Fruit fly (Drosophila melanogaster) whole organism, embryonic: ENCODE data around the gene Pstk.

Experiments
- Awh ChIP-seq: fragments of 200-800 bp; sonication (Bioruptor generic); IDR thresholded peaks from 2 replicates; pipeline ENCODE4, ENCODE4 v1.3.6; 2022; ENCODE audit warnings: missing biosample characterization, missing genetic modification characterization
- CG10366 ChIP-seq: fragments of 200-800 bp; sonication (Bioruptor generic); IDR thresholded peaks from 2 replicates; pipeline ENCODE4 v1.3.6; 2022; ENCODE audit warnings: missing biosample characterization, missing genetic modification characterization
- CG11085 ChIP-seq: fragments of 200-800 bp; sonication (Bioruptor generic); IDR thresholded peaks from 2 replicates; pipeline ENCODE4 v1.3.6; 2022; ENCODE audit warnings: missing biosample characterization, missing genetic modification characterization
- CG14667 ChIP-seq: fragments of 200-800 bp; sonication (Bioruptor generic); IDR thresholded peaks from 2 replicates; pipeline ENCODE4 v1.3.6; 2022; ENCODE audit warnings: missing biosample characterization, missing genetic modification characterization
- CG1529 ChIP-seq: fragments of 200-800 bp; sonication (Bioruptor generic); optimal IDR thresholded peaks from 3 replicates; lab custom pipeline; 2018; ENCODE audit warnings: missing biosample characterization, missing genetic modification characterization
- CG16813 ChIP-seq: fragments of 200-800 bp; sonication (Bioruptor generic); IDR thresholded peaks from 3 replicates; pipeline ENCODE4 v1.3.6; 2022; ENCODE audit warnings: missing biosample characterization, missing genetic modification characterization; ENCODE audit not compliant: partially characterized antibody
- CG16815 ChIP-seq: fragments of 200-800 bp; sonication (Bioruptor generic); optimal IDR thresholded peaks from 3 replicates; lab custom pipeline; 2017; ENCODE audit warnings: missing biosample characterization, mild to moderate bottlenecking, missing genetic modification characterization
- CG17359 ChIP-seq: fragments of 200-800 bp; sonication (Bioruptor generic); optimal IDR thresholded peaks from 3 replicates; lab custom pipeline; 2018; ENCODE audit warnings: missing biosample characterization, mild to moderate bottlenecking, missing genetic modification characterization, moderate library complexity
- CG17568 ChIP-seq: fragments of 200-800 bp; sonication (Bioruptor generic); optimal IDR thresholded peaks from 2 replicates; lab custom pipeline; 2018; ENCODE audit warnings: missing biosample characterization, mild to moderate bottlenecking, missing genetic modification characterization, moderate library complexity
- CG30020 ChIP-seq: fragments of 200-800 bp; optimal IDR thresholded peaks from 2 replicates; lab custom pipeline; 2019; ENCODE audit warnings: missing biosample characterization, mild to moderate bottlenecking, missing genetic modification characterization, moderate library complexity
- CG3065 ChIP-seq: fragments of 200-800 bp; sonication (Bioruptor generic); optimal IDR thresholded peaks from 2 replicates; lab custom pipeline; 2016; ENCODE audit warnings: missing biosample characterization, missing genetic modification characterization
- CG31441 ChIP-seq: fragments of 200-800 bp; sonication (Bioruptor generic); IDR thresholded peaks from 2 replicates; pipeline ENCODE4 v1.3.6; 2022; ENCODE audit warnings: missing biosample characterization, missing genetic modification characterization
- CG3163 ChIP-seq: fragments of 200-800 bp; sonication (Bioruptor generic); optimal IDR thresholded peaks from 3 replicates; lab custom pipeline; 2016; ENCODE audit warnings: missing biosample characterization, missing genetic modification characterization
- CG32532 ChIP-seq: fragments of 200-800 bp; sonication (Bioruptor generic); IDR thresholded peaks from 2 replicates; pipeline ENCODE4 v1.3.6; 2022; ENCODE audit warnings: missing biosample characterization, missing genetic modification characterization
- CG33213 ChIP-seq: fragments of 200-800 bp; sonication (Bioruptor generic); optimal IDR thresholded peaks from 3 replicates; lab custom pipeline; 2016; ENCODE audit warnings: missing biosample characterization, missing genetic modification characterization
- CG3407 ChIP-seq: fragments of 200-800 bp; sonication (Bioruptor generic); optimal IDR thresholded peaks from 2 replicates; lab custom pipeline; 2018; ENCODE audit warnings: missing biosample characterization, mild to moderate bottlenecking, missing genetic modification characterization
- CG34376 ChIP-seq: fragments of 200-800 bp; sonication (Bioruptor generic); optimal IDR thresholded peaks from 2 replicates; lab custom pipeline; 2018; ENCODE audit warnings: missing biosample characterization, mild to moderate bottlenecking, missing genetic modification characterization
- CG3726 ChIP-seq: fragments of 200-800 bp; sonication (Bioruptor generic); IDR thresholded peaks from 3 replicates; pipeline ENCODE4, ENCODE4 v1.3.6; 2022; ENCODE audit warnings: missing biosample characterization, missing genetic modification characterization
- CG3838 ChIP-seq: fragments of 200-800 bp; sonication (Bioruptor generic); optimal IDR thresholded peaks from 3 replicates; lab custom pipeline; 2016; ENCODE audit warnings: missing biosample characterization, missing genetic modification characterization
- CG43689 ChIP-seq: fragments of 200-800 bp; sonication (Bioruptor generic); IDR thresholded peaks from 2 replicates; pipeline ENCODE4 v1.3.6; 2022; ENCODE audit warnings: missing biosample characterization, missing genetic modification characterization
- CG4854 ChIP-seq: fragments of 200-800 bp; sonication (Bioruptor generic); optimal IDR thresholded peaks from 2 replicates; lab custom pipeline; 2016; ENCODE audit warnings: missing biosample characterization, missing genetic modification characterization, inconsistent platforms
- CG6765 ChIP-seq: fragments of 200-800 bp; sonication (Bioruptor generic); optimal IDR thresholded peaks from 3 replicates; lab custom pipeline; 2017; ENCODE audit warnings: missing biosample characterization, mild to moderate bottlenecking, missing genetic modification characterization
- CG7357 ChIP-seq: fragments of 200-800 bp; sonication (Bioruptor generic); IDR thresholded peaks from 3 replicates; pipeline ENCODE4 v1.3.6; 2022; ENCODE audit warnings: missing biosample characterization, missing genetic modification characterization
- CG7928 ChIP-seq: fragments of 200-800 bp; sonication (Bioruptor generic); optimal IDR thresholded peaks from 2 replicates; lab custom pipeline; 2017; ENCODE audit warnings: missing biosample characterization, mild to moderate bottlenecking, missing genetic modification characterization
- CG8281 ChIP-seq: fragments of 200-800 bp; sonication (Bioruptor generic); optimal IDR thresholded peaks from 2 replicates; lab custom pipeline; 2018; ENCODE audit warnings: missing biosample characterization, mild to moderate bottlenecking, missing genetic modification characterization, moderate library complexity
- CG8359 ChIP-seq: fragments of 200-800 bp; sonication (Bioruptor generic); optimal IDR thresholded peaks from 2 replicates; lab custom pipeline; 2017; ENCODE audit warnings: missing biosample characterization, mild to moderate bottlenecking, missing genetic modification characterization, borderline replicate concordance
- CG8765 ChIP-seq: fragments of 200-800 bp; sonication (Bioruptor generic); IDR thresholded peaks from 2 replicates; pipeline ENCODE4 v1.3.6; 2022; ENCODE audit warnings: missing biosample characterization, missing genetic modification characterization
- CoRest ChIP-seq: fragments of 200-800 bp; sonication (Bioruptor generic); optimal IDR thresholded peaks from 3 replicates; lab custom pipeline; 2018; ENCODE audit warnings: missing biosample characterization, mild to moderate bottlenecking, missing genetic modification characterization, moderate library complexity
- Dad ChIP-seq: fragments of 200-800 bp; sonication (Bioruptor generic); optimal IDR thresholded peaks from 3 replicates; lab custom pipeline; 2016; ENCODE audit warnings: missing biosample characterization, missing genetic modification characterization
- Eip74EF ChIP-seq, 2 experiments: fragments of 200-800 bp in 1 of 2; fragments of >200 bp in 1 of 2; sonication (Bioruptor generic) in 1 of 2; optimal IDR thresholded peaks; 2 replicates each; lab custom pipeline; 2017 to 2019; ENCODE audit warnings: missing biosample characterization in 2 of 2, missing genetic modification characterization in 2 of 2, mild to moderate bottlenecking in 1 of 2, moderate library complexity in 1 of 2
- Hand ChIP-seq: fragments of 200-800 bp; sonication (Bioruptor generic); optimal IDR thresholded peaks from 2 replicates; lab custom pipeline; 2017; ENCODE audit warnings: mild to moderate bottlenecking, missing biosample characterization, missing genetic modification reagents, missing genetic modification characterization
- Hr39 ChIP-seq: fragments of >200 bp; optimal IDR thresholded peaks from 2 replicates; lab custom pipeline; 2017
- Mrtf ChIP-seq: fragments of 200-800 bp; sonication (Bioruptor generic); IDR thresholded peaks from 3 replicates; pipeline ENCODE4 v1.3.6; 2022; ENCODE audit warnings: missing biosample characterization, missing genetic modification characterization
- Myb ChIP-seq: fragments of 200-800 bp; sonication (Bioruptor generic); optimal IDR thresholded peaks from 2 replicates; lab custom pipeline; 2016; ENCODE audit warnings: missing biosample characterization, missing genetic modification characterization
- NC2α ChIP-seq: fragments of 200-800 bp; sonication (Bioruptor generic); optimal IDR thresholded peaks from 2 replicates; lab custom pipeline; 2016; ENCODE audit warnings: missing biosample characterization, missing genetic modification characterization
- Ravus ChIP-seq: fragments of 200-800 bp; sonication (Bioruptor generic); IDR thresholded peaks from 2 replicates; pipeline ENCODE4 v1.3.6; 2022; ENCODE audit warnings: missing biosample characterization, missing genetic modification characterization
- amos ChIP-seq: fragments of 200-800 bp; sonication (Bioruptor generic); IDR thresholded peaks from 2 replicates; pipeline ENCODE4 v1.3.6; 2022; ENCODE audit warnings: missing biosample characterization, missing genetic modification characterization; ENCODE audit not compliant: partially characterized antibody
- bigmax ChIP-seq: fragments of 200-800 bp; sonication (Bioruptor generic); optimal IDR thresholded peaks from 2 replicates; lab custom pipeline; 2018; ENCODE audit warnings: missing biosample characterization, mild to moderate bottlenecking, missing genetic modification characterization
- cas ChIP-seq: fragments of 200-800 bp; sonication (Bioruptor generic); IDR thresholded peaks from 2 replicates; pipeline ENCODE4 v1.3.6; 2022; ENCODE audit warnings: missing biosample characterization, missing genetic modification characterization
- crp ChIP-seq, 2 experiments: fragments of 200-800 bp; sonication (Bioruptor generic); optimal IDR thresholded peaks; 2 replicates in 1 of 2; 3 replicates in 1 of 2; lab custom pipeline; 2017; ENCODE audit warnings: missing biosample characterization in 2 of 2, missing genetic modification characterization in 2 of 2, mild to moderate bottlenecking in 1 of 2, moderate library complexity in 1 of 2
- dimm ChIP-seq: fragments of 200-800 bp; sonication (Bioruptor generic); IDR thresholded peaks from 2 replicates; pipeline ENCODE4 v1.3.6; 2022; ENCODE audit warnings: missing biosample characterization, missing genetic modification characterization
- gcm ChIP-seq: fragments of 200-800 bp; sonication (Bioruptor generic); optimal IDR thresholded peaks from 2 replicates; lab custom pipeline; 2019; ENCODE audit warnings: missing biosample characterization, mild to moderate bottlenecking, missing genetic modification characterization, moderate library complexity
- hth ChIP-seq: fragments of >200 bp; optimal IDR thresholded peaks from 2 replicates; lab custom pipeline; 2017; ENCODE audit warnings: inconsistent platforms
- kay ChIP-seq: fragments of 200-800 bp; sonication (Bioruptor generic); optimal IDR thresholded peaks from 2 replicates; lab custom pipeline; 2016; ENCODE audit warnings: missing biosample characterization, missing genetic modification characterization
- pb ChIP-seq: fragments of 200-800 bp; sonication (Bioruptor generic); optimal IDR thresholded peaks from 3 replicates; lab custom pipeline; 2016; ENCODE audit warnings: missing biosample characterization, missing genetic modification characterization
- prd ChIP-seq, 3 experiments: fragments of >200 bp in 2 of 3; fragments of 200-800 bp in 1 of 3; sonication (Bioruptor generic) in 1 of 3; optimal IDR thresholded peaks in 2 of 3; IDR thresholded peaks in 1 of 3; 2 replicates in 2 of 3; 3 replicates in 1 of 3; pipeline versions ENCODE4 v1.3.6 to Lab custom; 2017 to 2022; ENCODE audit warnings: missing biosample characterization in 1 of 3, missing genetic modification characterization in 1 of 3
- psq ChIP-seq: fragments of 200-800 bp; sonication (Bioruptor generic); optimal IDR thresholded peaks from 2 replicates; lab custom pipeline; 2017; ENCODE audit warnings: missing biosample characterization, missing genetic modification characterization
- schlank ChIP-seq: fragments of 200-800 bp; sonication (Bioruptor generic); optimal IDR thresholded peaks from 2 replicates; lab custom pipeline; 2018; ENCODE audit warnings: missing biosample characterization, mild to moderate bottlenecking, missing genetic modification characterization
- so ChIP-seq: fragments of 200-800 bp; sonication (Bioruptor generic); IDR thresholded peaks from 3 replicates; pipeline ENCODE4 v1.3.6; 2022; ENCODE audit warnings: missing biosample characterization, missing genetic modification characterization

The Pstk gene

DNA sequence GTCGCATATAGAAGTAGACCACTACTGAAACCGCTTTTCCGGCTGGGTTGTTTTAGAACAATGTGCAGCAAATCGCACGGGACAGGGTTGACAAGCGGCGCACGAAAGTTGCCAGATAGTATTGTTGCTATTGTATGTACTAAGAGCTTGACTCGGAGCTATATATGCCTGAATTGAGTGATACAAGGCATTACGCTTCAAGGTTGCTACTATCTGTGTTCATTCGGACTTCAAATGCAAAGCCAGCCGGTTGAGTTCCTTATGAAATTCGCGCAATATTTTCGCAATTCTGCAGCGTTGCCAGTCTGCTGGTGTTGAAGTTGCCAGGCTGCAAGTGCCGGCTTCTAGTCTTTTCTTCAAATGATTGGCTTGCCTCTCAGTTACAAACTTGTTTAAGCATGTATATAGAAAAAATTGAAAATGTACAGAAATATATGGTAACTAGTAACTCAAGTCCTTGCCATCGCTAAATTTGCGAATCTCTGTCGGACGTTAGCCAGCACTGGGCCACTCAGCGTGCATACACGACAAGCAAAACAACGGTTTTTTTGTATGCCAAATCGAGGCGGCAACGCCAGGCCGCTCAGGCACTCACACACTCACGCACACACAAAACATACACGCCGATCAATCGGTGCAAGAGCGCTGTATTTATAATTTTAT, 33.6 kb upstream of the Pstk start, which contains the start of the genes Ranbp21 and Elys (continued):
- TF ChIP-seq prd (optimal IDR thresholded peaks at IDR 0.05; lab: Kevin White, UChicago) = no peak
- TF ChIP-seq prd (GFP tag; IDR thresholded peaks at IDR 0.05; lab: Robert Waterston, UW) = peak; percentile 75
- TF ChIP-seq schlank (tag; lab: Kevin White, UChicago) = no peak
- no peak for TF ChIP-seq CG3065 (GFP tag; lab: Kevin White, UChicago)
- no peak for TF ChIP-seq bigmax (GFP tag; lab: Kevin White, UChicago)
- no peak for TF ChIP-seq CG8281 (tag; lab: Kevin White, UChicago)
- no peak for TF ChIP-seq CG7928 (GFP tag; lab: Kevin White, UChicago)
- peak; percentile 94 for TF ChIP-seq Myb (GFP tag; lab: Kevin White, UChicago)
- TF ChIP-seq Ravus = no peak
- 0 out of 2 replicates have a peak, but pooled peaks have one; percentile 9 for TF ChIP-seq CG11085 (GFP tag; lab: Robert Waterston, UW)
- no peak for TF ChIP-seq CG16815
- peak; percentile 55 for TF ChIP-seq CG10366 (GFP tag; lab: Robert Waterston, UW)
- TF ChIP-seq Hr39 = no peak
- peak; percentile 37; the same call in 1 of the 2 replicates for TF ChIP-seq CG14667 (GFP tag; lab: Robert Waterston, UW)
- TF ChIP-seq Dad = peak; percentile 65
- TF ChIP-seq crp (GFP tag; optimal IDR thresholded peaks at IDR 0.05; lab: Kevin White, UChicago) = peak in 1 of 2 experiments; percentile 38
- no peak for TF ChIP-seq CG17568 (GFP tag; lab: Kevin White, UChicago)
- no peak for TF ChIP-seq psq (GFP tag; lab: Kevin White, UChicago)
- TF ChIP-seq CG3407 (GFP tag; lab: Kevin White, UChicago) = no peak
- no peak for TF ChIP-seq CG17359 (tag; lab: Kevin White, UChicago)
- TF ChIP-seq CG34376 = no peak
- peak; percentile 55; the same call in 1 of the 2 replicates for TF ChIP-seq amos
- no peak for TF ChIP-seq so (GFP tag; lab: Robert Waterston, UW)
- TF ChIP-seq CoRest (tag; lab: Kevin White, UChicago) = peak; percentile 55
- TF ChIP-seq CG6765 = no peak
- TF ChIP-seq CG43689 (GFP tag; lab: Robert Waterston, UW) = no peak; the same call in 1 of the 2 replicates
- peak; percentile 21 for TF ChIP-seq CG3163 (GFP tag; lab: Kevin White, UChicago)
- TF ChIP-seq CG33213 (GFP tag; lab: Kevin White, UChicago) = no peak
- no peak for TF ChIP-seq CG3838 (GFP tag; lab: Kevin White, UChicago)
- TF ChIP-seq CG30020 (tag; lab: Kevin White, UChicago) = peak; percentile 27
- no peak for TF ChIP-seq CG3726 (GFP tag; lab: Robert Waterston, UW)
- no peak for TF ChIP-seq cas (GFP tag; lab: Robert Waterston, UW)
- TF ChIP-seq Mrtf (GFP tag; lab: Robert Waterston, UW) = no peak
- 0 out of 2 replicates have a peak, but pooled peaks have one; percentile 29 for TF ChIP-seq Awh
- no peak for TF ChIP-seq Eip74EF (GFP tag; optimal IDR thresholded peaks at IDR 0.05; lab: Kevin White, UChicago)
- TF ChIP-seq kay = no peak
- no peak for TF ChIP-seq CG8359
- no peak for TF ChIP-seq pb
- no peak for TF ChIP-seq CG31441 (GFP tag; lab: Robert Waterston, UW)
- TF ChIP-seq Hand = no peak
- TF ChIP-seq hth (lab: Kevin White, UChicago) = no peak
- peak; percentile 42; the same call in 1 of the 3 replicates for TF ChIP-seq CG7357 (GFP tag; lab: Robert Waterston, UW)
- TF ChIP-seq CG16813 (GFP tag; lab: Robert Waterston, UW) = 0 out of 3 replicates have a peak, but pooled peaks have one; percentile 56
- TF ChIP-seq gcm (GFP tag; lab: Kevin White, UChicago) = no peak
- no peak for TF ChIP-seq CG1529 (GFP tag; lab: Kevin White, UChicago)
- TF ChIP-seq dimm (GFP tag; lab: Robert Waterston, UW) = 0 out of 2 replicates have a peak, but pooled peaks have one; percentile 32
- peak; percentile 31; the same call in 1 of the 2 replicates for TF ChIP-seq CG8765 (GFP tag; lab: Robert Waterston, UW)
- peak; percentile 40; the same call in 1 of the 2 replicates for TF ChIP-seq CG32532 (GFP tag; lab: Robert Waterston, UW)
- no peak for TF ChIP-seq CG4854 (GFP tag; lab: Kevin White, UChicago)
- TF ChIP-seq NC2α (GFP tag; lab: Kevin White, UChicago) = no peak
